Fruit fly (Drosophila melanogaster) Kc167 (cell line): Measurements from ENCODE around the gene Cpr.

Experiments
- Myc ChIP-seq: fragments of >200 bp; optimal IDR thresholded peaks from 2 replicates; lab custom pipeline; 2017; ENCODE audit warnings: missing external identifiers
- Sin3A ChIP-seq: fragments of >200 bp; optimal IDR thresholded peaks from 2 replicates; lab custom pipeline; 2018; ENCODE audit warnings: missing external identifiers
- h ChIP-seq: fragments of >200 bp; optimal IDR thresholded peaks from 3 replicates; lab custom pipeline; 2018; ENCODE audit warnings: missing external identifiers
- insv ChIP-seq: fragments of >200 bp; optimal IDR thresholded peaks from 3 replicates; lab custom pipeline; 2018; ENCODE audit warnings: missing external identifiers
- psq ChIP-seq: fragments of >200 bp; optimal IDR thresholded peaks from 2 replicates; lab custom pipeline; 2017; ENCODE audit warnings: missing external identifiers
- ttk ChIP-seq: sonication (Bioruptor generic); optimal IDR thresholded peaks from 2 replicates; lab custom pipeline; 2017; ENCODE audit warnings: missing external identifiers

Gene Cpr

DNA sequence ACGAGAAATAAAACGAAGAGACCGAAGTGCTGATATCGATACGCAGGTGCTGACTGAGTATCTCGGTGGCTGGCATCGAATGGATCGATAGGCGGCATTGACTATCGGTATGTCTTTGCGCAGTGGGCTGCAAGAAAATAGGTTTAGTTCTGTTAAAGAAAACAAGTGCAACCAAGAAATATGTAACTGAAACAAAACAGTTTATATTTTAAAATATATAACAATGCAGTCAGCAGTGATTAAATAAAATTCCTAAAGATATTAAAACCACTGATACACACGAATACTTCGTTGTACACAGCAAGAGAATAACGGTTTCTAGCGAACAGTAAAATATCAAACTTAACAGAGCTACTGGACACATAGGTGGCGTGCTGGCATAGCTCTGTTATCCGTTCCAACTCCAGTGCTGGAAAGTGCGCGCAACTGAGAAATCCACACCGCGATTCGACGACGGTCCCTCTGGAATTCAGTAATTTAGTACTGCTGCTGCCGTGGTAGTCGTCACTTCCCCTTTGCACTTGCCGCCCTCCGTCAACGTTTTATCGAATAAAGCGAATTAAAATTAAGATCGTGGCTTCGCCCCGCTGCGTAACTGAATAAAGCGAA lies at the start of gene Cpr, which contains the start of gene Pez:
Gene Cpr, plus strand, starts transcription at position 470 of the 609 bp plus-strand sequence.
Gene Pez, minus strand, starts transcription at position 305 of the 609 bp plus-strand sequence.
- TF ChIP-seq h (lab: Kevin White, UChicago) (no peak), ttk (no peak), Sin3A (lab: Kevin White, UChicago) (no peak), psq (no peak), insv (lab: Kevin White, UChicago) (no peak), Myc (lab: Kevin White, UChicago) (no peak)

- TF ChIP-seq Sin3A (lab: Kevin White, UChicago): no peak
- TF ChIP-seq Myc (lab: Kevin White, UChicago): no peak
- TF ChIP-seq ttk: no peak
- no peak for TF ChIP-seq h (lab: Kevin White, UChicago)
- TF ChIP-seq psq: no peak
- TF ChIP-seq insv (lab: Kevin White, UChicago): no peak
Measured at dm6 chr2L:6291605-6292004, 47.0 kb upstream of the Cpr start.

- TF ChIP-seq psq (no peak), insv (lab: Kevin White, UChicago) (no peak), ttk (no peak), Sin3A (lab: Kevin White, UChicago) (no peak), Myc (lab: Kevin White, UChicago) (no peak), h (lab: Kevin White, UChicago) (no peak)
Measured at dm6 chr2L:6301616-6302015, 37.0 kb upstream of the Cpr start.

- TF ChIP-seq h (lab: Kevin White, UChicago): no peak
- no peak for TF ChIP-seq psq
- no peak for TF ChIP-seq Sin3A (lab: Kevin White, UChicago)
- TF ChIP-seq Myc (lab: Kevin White, UChicago): no peak
- no peak for TF ChIP-seq insv (lab: Kevin White, UChicago)
Measured at dm6 chr2L:6306895-6307294, 31.7 kb upstream of the Cpr start.

- TF ChIP-seq insv (lab: Kevin White, UChicago) (no peak), ttk (no peak), Sin3A (lab: Kevin White, UChicago) (no peak), Myc (lab: Kevin White, UChicago) (no peak), psq (no peak), h (lab: Kevin White, UChicago) (no peak)
Measured at dm6 chr2L:6308651-6309050, 30.0 kb upstream of the Cpr start, which contains the start of the genes CG43922 and CG13984. Gene CG43922 (minus strand): TSS chr2L:6308751. Gene CG13984 (plus strand): TSS chr2L:6308819.

DNA sequence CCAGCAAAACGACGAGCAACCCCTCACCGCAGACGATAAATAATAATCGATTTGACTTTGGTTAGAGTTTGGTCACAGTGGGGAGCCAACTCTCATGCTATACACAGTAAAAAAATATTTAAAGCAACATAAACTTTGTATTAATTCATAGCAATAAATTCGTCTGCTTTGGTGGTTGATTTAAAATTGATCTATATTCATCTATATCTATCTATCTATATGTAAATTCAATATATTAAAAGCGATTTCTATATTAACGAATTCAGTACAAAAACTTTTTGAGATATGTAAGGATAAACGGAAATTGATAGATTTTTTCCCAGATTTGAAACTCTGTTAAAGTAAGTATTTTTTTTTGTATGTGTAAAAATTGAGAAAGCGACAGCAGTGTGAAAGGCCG lies 28.8 kb upstream of the Cpr start:
- TF ChIP-seq h (lab: Kevin White, UChicago): no peak
- TF ChIP-seq psq: no peak
- TF ChIP-seq ttk: no peak
- no peak for TF ChIP-seq Sin3A (lab: Kevin White, UChicago)
- TF ChIP-seq Myc (lab: Kevin White, UChicago): no peak
- TF ChIP-seq insv (lab: Kevin White, UChicago): no peak

- TF ChIP-seq h (lab: Kevin White, UChicago) (no peak), ttk (no peak), Myc (lab: Kevin White, UChicago) (no peak), Sin3A (lab: Kevin White, UChicago) (no peak), psq (no peak), insv (lab: Kevin White, UChicago) (no peak)
Measured at dm6 chr2L:6319068-6319467, 19.6 kb upstream of the Cpr start.

- no peak for TF ChIP-seq insv (lab: Kevin White, UChicago)
- TF ChIP-seq ttk: no peak
- no peak for TF ChIP-seq Myc (lab: Kevin White, UChicago)
- TF ChIP-seq h (lab: Kevin White, UChicago): no peak
- no peak for TF ChIP-seq Sin3A (lab: Kevin White, UChicago)
- TF ChIP-seq psq: no peak
Measured at dm6 chr2L:6323536-6324385, 14.9 kb upstream of the Cpr start, which contains the start of gene PDZ-GEF. Gene PDZ-GEF (plus strand): TSS chr2L:6323767.

- TF ChIP-seq Sin3A (lab: Kevin White, UChicago) (no peak), h (lab: Kevin White, UChicago) (no peak), Myc (lab: Kevin White, UChicago) (no peak), ttk (no peak), insv (lab: Kevin White, UChicago) (no peak), psq (no peak)
Measured at dm6 chr2L:6324386-6324744, 14.3 kb upstream of the Cpr start.

- no peak for TF ChIP-seq Myc (lab: Kevin White, UChicago)
- TF ChIP-seq psq: no peak
- TF ChIP-seq h (lab: Kevin White, UChicago): no peak
- TF ChIP-seq Sin3A (lab: Kevin White, UChicago): no peak
- TF ChIP-seq insv (lab: Kevin White, UChicago): no peak
- TF ChIP-seq ttk: no peak
Measured at dm6 chr2L:6337843-6338366, 731 bp upstream of the Cpr start.

DNA sequence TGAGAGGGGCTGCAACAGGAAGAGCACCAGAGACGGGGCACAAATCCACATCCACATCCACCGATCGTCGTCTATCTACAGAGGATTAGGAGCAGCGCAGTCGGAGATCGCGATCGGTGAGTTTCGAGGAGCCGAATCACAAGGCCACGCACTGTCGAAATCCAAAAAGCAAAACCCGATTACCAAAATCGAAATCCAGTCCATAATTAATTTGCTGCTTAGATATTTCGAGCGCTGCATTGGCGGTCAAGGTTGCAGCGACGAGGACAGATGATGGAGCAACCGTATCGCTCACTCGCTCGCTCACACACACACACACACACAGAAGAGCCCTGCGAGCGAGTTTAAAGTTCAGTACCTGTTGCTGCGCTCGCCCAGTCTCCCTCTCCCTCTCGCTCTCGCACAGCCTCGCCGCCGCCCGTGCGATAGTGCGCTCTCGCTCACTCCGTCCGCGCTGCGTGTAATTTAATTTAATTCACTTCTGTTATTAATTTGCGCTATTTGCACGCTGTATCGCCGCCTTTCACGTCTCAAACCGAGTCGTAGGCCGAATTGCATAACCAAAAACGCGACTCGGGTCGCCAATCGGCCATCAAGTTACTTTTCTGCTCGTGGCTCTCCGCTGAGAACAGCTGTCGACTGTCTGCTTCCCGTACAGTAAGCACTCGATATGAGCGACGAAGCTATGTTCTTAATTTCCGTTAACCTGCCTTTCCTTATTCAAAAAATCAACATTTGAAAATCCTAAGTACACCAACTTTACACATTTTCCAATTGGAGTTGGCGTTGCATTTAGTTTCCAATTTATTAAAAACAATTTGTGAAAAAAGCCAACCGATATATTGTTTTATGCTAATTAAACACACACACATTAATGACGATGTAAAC lies 618 bp downstream of the Cpr start:
- TF ChIP-seq psq (no peak), Sin3A (lab: Kevin White, UChicago) (no peak), Myc (lab: Kevin White, UChicago) (no peak), ttk (no peak), insv (lab: Kevin White, UChicago) (no peak), h (lab: Kevin White, UChicago) (no peak)
